Fruit fly (Drosophila melanogaster) whole organism, adult: ENCODE data around the gene CG11409.

Experiments used
- CG12768 ChIP-seq: fragments of 200-800 bp; sonication (Bioruptor generic); optimal IDR thresholded peaks from 2 replicates; lab custom pipeline; 2017; ENCODE audit warnings: missing biosample characterization, missing genetic modification characterization, mild to moderate bottlenecking, moderate library complexity, missing genetic modification reagents
- CG14711 ChIP-seq: fragments of 200-800 bp; sonication (Bioruptor generic); optimal IDR thresholded peaks from 2 replicates; lab custom pipeline; 2018; ENCODE audit warnings: missing biosample characterization, mild to moderate bottlenecking, missing genetic modification characterization, moderate library complexity
- CG33017 ChIP-seq: fragments of 200-800 bp; sonication (Bioruptor generic); optimal IDR thresholded peaks from 2 replicates; lab custom pipeline; 2018; ENCODE audit warnings: missing biosample characterization, mild to moderate bottlenecking, missing genetic modification characterization, moderate library complexity
- CG5204 ChIP-seq: fragments of 200-800 bp; sonication (Bioruptor generic); optimal IDR thresholded peaks from 2 replicates; lab custom pipeline; 2016; ENCODE audit warnings: missing biosample characterization, missing genetic modification characterization
- CG7045 ChIP-seq: fragments of 200-800 bp; sonication (Bioruptor generic); optimal IDR thresholded peaks from 2 replicates; lab custom pipeline; 2017; ENCODE audit warnings: missing biosample characterization, mild to moderate bottlenecking, missing genetic modification characterization
- Clk ChIP-seq: fragments of 200-800 bp; sonication (Bioruptor generic); optimal IDR thresholded peaks from 2 replicates; lab custom pipeline; 2017; ENCODE audit warnings: missing biosample characterization, missing genetic modification characterization
- Crg-1 ChIP-seq: fragments of 200-800 bp; sonication (Bioruptor generic); optimal IDR thresholded peaks from 2 replicates; lab custom pipeline; 2016; ENCODE audit warnings: missing biosample characterization, missing genetic modification characterization
- Hr96 ChIP-seq: fragments of 200-800 bp; sonication (Bioruptor generic); optimal IDR thresholded peaks from 2 replicates; lab custom pipeline; 2016; ENCODE audit warnings: missing biosample characterization, missing genetic modification characterization
- cic ChIP-seq: fragments of 200-800 bp; sonication (Bioruptor generic); optimal IDR thresholded peaks from 2 replicates; lab custom pipeline; 2017; ENCODE audit warnings: missing biosample characterization, mild to moderate bottlenecking, missing genetic modification characterization, moderate library complexity
- cnc ChIP-seq, 2 experiments: fragments of >200 bp; optimal IDR thresholded peaks; 2 replicates each; lab custom pipeline; 2017
- kay ChIP-seq: fragments of 200-800 bp; sonication (Bioruptor generic); peaks from one replicate; lab custom pipeline; 2016; ENCODE audit warnings: missing biosample characterization, missing genetic modification characterization, borderline replicate concordance
- ovo ChIP-seq: fragments of 200-800 bp; sonication (Bioruptor generic); optimal IDR thresholded peaks from 2 replicates; lab custom pipeline; 2016; ENCODE audit warnings: missing biosample characterization, missing genetic modification characterization
- pad ChIP-seq: fragments of 200-800 bp; sonication (Bioruptor generic); optimal IDR thresholded peaks from 3 replicates; lab custom pipeline; 2017; ENCODE audit warnings: missing biosample characterization, missing genetic modification characterization, mild to moderate bottlenecking, moderate library complexity, missing genetic modification reagents

DNA sequence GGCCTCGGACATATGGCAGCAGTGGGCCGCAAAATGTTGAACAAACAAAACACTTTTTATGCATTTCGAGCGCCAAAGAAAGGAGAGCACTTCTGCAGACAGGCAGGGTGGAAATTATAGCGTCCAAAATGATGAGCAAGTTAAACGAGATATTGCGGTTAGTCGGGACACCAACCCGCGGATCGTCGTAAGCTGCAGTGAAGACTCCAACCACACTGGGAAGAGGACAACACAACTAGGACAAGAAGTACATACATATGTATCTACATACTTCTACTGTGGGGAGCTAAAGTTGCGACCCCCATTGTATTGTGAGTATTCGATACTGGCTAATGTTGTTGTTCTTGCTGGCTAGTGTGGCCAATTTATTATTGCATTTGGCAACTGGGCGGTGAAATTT is 55.3 kb downstream of the CG11409 start:
- no peak for TF ChIP-seq Clk (GFP tag; lab: Kevin White, UChicago)
- no peak for TF ChIP-seq ovo (GFP tag; lab: Kevin White, UChicago)
- TF ChIP-seq pad: no peak
- TF ChIP-seq CG7045 (GFP tag; lab: Kevin White, UChicago): no peak
- TF ChIP-seq CG14711 (tag; lab: Kevin White, UChicago): no peak
- TF ChIP-seq kay (GFP tag; lab: Kevin White, UChicago): no peak
- TF ChIP-seq CG12768 (GFP tag; lab: Kevin White, UChicago): no peak
- no peak for TF ChIP-seq cic (GFP tag; lab: Kevin White, UChicago)
- TF ChIP-seq CG5204 (GFP tag; lab: Kevin White, UChicago): no peak
- TF ChIP-seq cnc (optimal IDR thresholded peaks at IDR 0.05; lab: Kevin White, UChicago): no peak
- no peak for TF ChIP-seq CG33017
- no peak for TF ChIP-seq Hr96 (GFP tag; lab: Kevin White, UChicago)
- no peak for TF ChIP-seq Crg-1 (GFP tag; lab: Kevin White, UChicago)
